Worm (Caenorhabditis elegans) whole organism, early embryonic: ENCODE results near the gene wrm-1.

Source experiments
- F13C5.2 ChIP-seq: sonication (generic microtip); optimal IDR thresholded peaks from 2 replicates; lab custom pipeline; 2017; ENCODE audit warnings: mild to moderate bottlenecking, missing genetic modification characterization, inconsistent platforms, missing compliant biosample characterization
- aly-1 ChIP-seq: sonication (generic microtip); optimal IDR thresholded peaks from 2 replicates; lab custom pipeline; 2016; ENCODE audit warnings: missing genetic modification characterization, missing compliant biosample characterization
- ama-1 ChIP-seq: fragments of 150-350 bp; optimal IDR thresholded peaks from 2 replicates; lab custom pipeline; 2014
- ceh-13 ChIP-seq: fragments of 200-800 bp; sonication (Bioruptor generic); optimal IDR thresholded peaks from 2 replicates; lab custom pipeline; 2018; ENCODE audit warnings: mild to moderate bottlenecking, missing genetic modification characterization, missing compliant biosample characterization
- ceh-36 ChIP-seq: sonication (generic microtip); optimal IDR thresholded peaks from 2 replicates; lab custom pipeline; 2016; ENCODE audit warnings: missing genetic modification characterization, inconsistent platforms, missing compliant biosample characterization
- flt-1 ChIP-seq: fragments of 200-800 bp; sonication (Bioruptor generic); IDR thresholded peaks from 2 replicates; pipeline ENCODE4 v1.3.6; 2022; ENCODE audit warnings: missing genetic modification characterization, missing compliant biosample characterization
- hmg-4 ChIP-seq: fragments of 200-800 bp; sonication (Bioruptor generic); optimal IDR thresholded peaks from 2 replicates; lab custom pipeline; 2018; ENCODE audit warnings: mild to moderate bottlenecking, missing genetic modification characterization, missing compliant biosample characterization
- pes-1 ChIP-seq: fragments of 200-800 bp; sonication (Bioruptor generic); IDR thresholded peaks from 2 replicates; pipeline ENCODE4 v1.3.6; 2022; ENCODE audit warnings: missing genetic modification reagents, missing genetic modification characterization, missing compliant biosample characterization
- scrt-1 ChIP-seq: fragments of 200-800 bp; sonication (Bioruptor generic); IDR thresholded peaks from 2 replicates; pipeline ENCODE4 v1.3.6; 2022; ENCODE audit warnings: missing genetic modification characterization, missing compliant biosample characterization
- sea-1 ChIP-seq: fragments of 200-800 bp; sonication (Bioruptor generic); conservative IDR thresholded peaks from 2 replicates; pipeline ENCODE4 v1.3.6; 2022; ENCODE audit warnings: missing genetic modification characterization, missing compliant biosample characterization

ce11 chrIII:5691826-5692225, 30.8 kb upstream of the wrm-1 start:
- TF ChIP-seq scrt-1 (GFP tag; lab: Robert Waterston, UW), result no peak
- no peak for TF ChIP-seq ceh-13 (GFP tag; lab: Kevin White, UChicago)
- TF ChIP-seq F13C5.2 (tag; lab: Kevin White, UChicago), result no peak
- no peak for TF ChIP-seq ama-1 (lab: Kevin White, UChicago)
- no peak for TF ChIP-seq pes-1
- TF ChIP-seq ceh-36 (tag; lab: Kevin White, UChicago), result no peak
- TF ChIP-seq sea-1 (GFP tag; lab: Robert Waterston, UW), result no peak
- TF ChIP-seq flt-1 (GFP tag; lab: Robert Waterston, UW), result no peak
- no peak for TF ChIP-seq aly-1 (tag; lab: Kevin White, UChicago)
- TF ChIP-seq hmg-4 (GFP tag; lab: Kevin White, UChicago), result no peak
